Worm (Caenorhabditis elegans) whole organism, mixed stage, embryonic: ENCODE data around the gene F08D12.3.

Experiments
- M03D4.4 ChIP-seq: sonication (generic microtip); optimal IDR thresholded peaks from 2 replicates; lab custom pipeline; 2017; ENCODE audit warnings: mild to moderate bottlenecking, missing genetic modification characterization, missing compliant biosample characterization
- bed-3 ChIP-seq: fragments of 200-800 bp; sonication (Bioruptor generic); optimal IDR thresholded peaks from 3 replicates; lab custom pipeline; 2018; ENCODE audit warnings: mild to moderate bottlenecking, missing genetic modification characterization, moderate library complexity, missing compliant biosample characterization
- blmp-1 ChIP-seq: fragments of 150-350 bp; optimal IDR thresholded peaks from 2 replicates; lab custom pipeline; 2014; ENCODE audit warnings: missing biosample characterization, missing genetic modification characterization
- ceh-39 ChIP-seq: fragments of 150-350 bp; optimal IDR thresholded peaks from 2 replicates; lab custom pipeline; 2014; ENCODE audit warnings: missing biosample characterization, missing genetic modification characterization
- ceh-43 ChIP-seq: fragments of 200-800 bp; sonication (Bioruptor generic); optimal IDR thresholded peaks from 2 replicates; lab custom pipeline; 2018; ENCODE audit warnings: mild to moderate bottlenecking, missing genetic modification characterization, moderate library complexity, missing compliant biosample characterization
- ceh-83 ChIP-seq: fragments of 200-800 bp; sonication (Bioruptor generic); optimal IDR thresholded peaks from 2 replicates; lab custom pipeline; 2018; ENCODE audit warnings: mild to moderate bottlenecking, missing genetic modification characterization, missing compliant biosample characterization
- ces-1 ChIP-seq: fragments of 150-350 bp; optimal IDR thresholded peaks from 2 replicates; lab custom pipeline; 2014; ENCODE audit warnings: missing biosample characterization, missing genetic modification reagents, missing genetic modification characterization
- cnd-1 ChIP-seq: fragments of 200-800 bp; sonication (Bioruptor generic); optimal IDR thresholded peaks from 2 replicates; lab custom pipeline; 2018; ENCODE audit warnings: mild to moderate bottlenecking, missing genetic modification characterization, missing compliant biosample characterization
- drap-1 ChIP-seq: fragments of 200-800 bp; sonication (Bioruptor generic); optimal IDR thresholded peaks from 3 replicates; lab custom pipeline; 2018; ENCODE audit warnings: mild to moderate bottlenecking, missing genetic modification characterization, missing compliant biosample characterization
- elt-1 ChIP-seq: sonication (generic microtip); optimal IDR thresholded peaks from 2 replicates; lab custom pipeline; 2017; ENCODE audit warnings: missing genetic modification characterization, mild to moderate bottlenecking, missing compliant biosample characterization, antibody characterized with exemption, moderate library complexity, borderline replicate concordance; ENCODE audit not compliant: insufficient read depth
- elt-3 ChIP-seq: fragments of 150-350 bp; optimal IDR thresholded peaks from 2 replicates; lab custom pipeline; 2014; ENCODE audit warnings: missing biosample characterization, missing genetic modification characterization
- flh-1 ChIP-seq: fragments of 200-800 bp; sonication (Bioruptor generic); optimal IDR thresholded peaks from 2 replicates; lab custom pipeline; 2018; ENCODE audit warnings: mild to moderate bottlenecking, missing genetic modification characterization, moderate library complexity, missing compliant biosample characterization
- ham-2 ChIP-seq: fragments of 200-800 bp; sonication (Bioruptor generic); optimal IDR thresholded peaks from 2 replicates; lab custom pipeline; 2018; ENCODE audit warnings: mild to moderate bottlenecking, missing genetic modification characterization, missing compliant biosample characterization
- hlh-1 ChIP-seq: fragments of 150-350 bp; optimal IDR thresholded peaks from 2 replicates; lab custom pipeline; 2014; ENCODE audit warnings: missing biosample characterization, missing genetic modification reagents, missing genetic modification characterization
- lin-13 ChIP-seq: fragments of 150-350 bp; optimal IDR thresholded peaks from 2 replicates; lab custom pipeline; 2014; ENCODE audit warnings: missing biosample characterization, missing genetic modification characterization
- lin-32 ChIP-seq: fragments of 200-800 bp; sonication (Bioruptor generic); optimal IDR thresholded peaks from 2 replicates; lab custom pipeline; 2018; ENCODE audit warnings: mild to moderate bottlenecking, missing genetic modification characterization, missing compliant biosample characterization
- lsy-2 ChIP-seq: fragments of 150-350 bp; optimal IDR thresholded peaks from 2 replicates; lab custom pipeline; 2014; ENCODE audit warnings: missing biosample characterization, missing genetic modification characterization
- mab-5 ChIP-seq: fragments of 150-350 bp; optimal IDR thresholded peaks from 2 replicates; lab custom pipeline; 2014; ENCODE audit warnings: missing biosample characterization, missing genetic modification characterization
- mep-1 ChIP-seq: fragments of 150-350 bp; optimal IDR thresholded peaks from 2 replicates; lab custom pipeline; 2017; ENCODE audit warnings: missing biosample characterization, missing genetic modification reagents, missing genetic modification characterization, inconsistent platforms
- mls-2 ChIP-seq: sonication (generic microtip); optimal IDR thresholded peaks from 2 replicates; lab custom pipeline; 2016; ENCODE audit warnings: mild to moderate bottlenecking, missing genetic modification characterization, moderate library complexity, missing compliant biosample characterization
- nhr-12 ChIP-seq: fragments of 150-350 bp; optimal IDR thresholded peaks from 2 replicates; lab custom pipeline; 2014; ENCODE audit warnings: missing biosample characterization, missing genetic modification characterization
- nhr-2 ChIP-seq: fragments of 150-350 bp; optimal IDR thresholded peaks from 2 replicates; lab custom pipeline; 2014; ENCODE audit warnings: missing biosample characterization, missing genetic modification characterization
- nhr-237 ChIP-seq: fragments of 150-350 bp; optimal IDR thresholded peaks from 2 replicates; lab custom pipeline; 2014; ENCODE audit warnings: missing biosample characterization, missing genetic modification characterization
- nhr-28 ChIP-seq: fragments of 150-350 bp; optimal IDR thresholded peaks from 2 replicates; lab custom pipeline; 2014; ENCODE audit warnings: missing biosample characterization, missing genetic modification characterization
- nhr-76 ChIP-seq: sonication (generic microtip); optimal IDR thresholded peaks from 2 replicates; lab custom pipeline; 2017; ENCODE audit warnings: missing biosample characterization, missing genetic modification characterization
- pha-4 ChIP-seq: fragments of 150-350 bp; optimal IDR thresholded peaks from 2 replicates; lab custom pipeline; 2018; ENCODE audit warnings: missing biosample characterization, missing genetic modification reagents, missing genetic modification characterization
- sem-2 ChIP-seq: fragments of 200-800 bp; sonication (Bioruptor generic); optimal IDR thresholded peaks from 2 replicates; lab custom pipeline; 2018; ENCODE audit warnings: mild to moderate bottlenecking, missing genetic modification characterization, missing compliant biosample characterization
- snpc-4 ChIP-seq: fragments of 150-350 bp; optimal IDR thresholded peaks from 2 replicates; lab custom pipeline; 2014; ENCODE audit warnings: missing biosample characterization, missing genetic modification characterization
- sptf-1 ChIP-seq: sonication (generic microtip); optimal IDR thresholded peaks from 2 replicates; lab custom pipeline; 2017; ENCODE audit warnings: mild to moderate bottlenecking, missing genetic modification characterization, moderate library complexity, missing compliant biosample characterization
- tbx-8 ChIP-seq: fragments of 200-800 bp; sonication (Bioruptor generic); optimal IDR thresholded peaks from 2 replicates; lab custom pipeline; 2018; ENCODE audit warnings: mild to moderate bottlenecking, missing genetic modification characterization, moderate library complexity, missing compliant biosample characterization
- unc-120 ChIP-seq: sonication (generic microtip); optimal IDR thresholded peaks from 2 replicates; lab custom pipeline; 2017; ENCODE audit warnings: missing genetic modification characterization, missing compliant biosample characterization; ENCODE audit not compliant: poor library complexity, severe bottlenecking
- unc-39 ChIP-seq: fragments of 150-350 bp; optimal IDR thresholded peaks from 2 replicates; lab custom pipeline; 2014; ENCODE audit warnings: missing biosample characterization, missing genetic modification characterization
- unc-62 ChIP-seq: fragments of 150-350 bp; optimal IDR thresholded peaks from 2 replicates; lab custom pipeline; 2014; ENCODE audit warnings: missing biosample characterization, missing genetic modification reagents, missing genetic modification characterization
- zip-8 ChIP-seq: fragments of 150-350 bp; optimal IDR thresholded peaks from 2 replicates; lab custom pipeline; 2014; ENCODE audit warnings: missing biosample characterization, missing genetic modification characterization
- ztf-11 ChIP-seq: fragments of 150-350 bp; optimal IDR thresholded peaks from 2 replicates; lab custom pipeline; 2014; ENCODE audit warnings: missing biosample characterization, missing genetic modification characterization

The F08D12.3 gene

DNA sequence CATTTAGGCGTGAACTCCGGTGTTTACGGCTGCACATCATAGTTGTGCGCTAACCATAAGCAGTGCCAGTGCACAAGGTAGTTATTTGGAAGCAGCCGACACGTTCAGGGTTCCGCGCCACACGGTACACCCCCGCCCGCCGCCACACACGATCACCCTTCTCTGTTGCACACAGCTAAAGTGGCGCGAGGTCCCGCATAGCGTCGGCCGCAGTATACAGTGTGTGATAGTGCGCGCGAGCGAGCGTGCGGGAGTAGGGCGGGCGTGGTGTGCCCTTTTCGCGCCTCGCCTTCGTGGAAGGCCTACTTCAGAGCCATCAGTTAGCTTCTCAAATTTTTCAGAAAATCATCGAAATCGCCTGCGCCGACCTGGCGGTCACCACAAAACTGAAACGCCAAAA is 42.4 kb upstream of the F08D12.3 start:
- TF ChIP-seq nhr-12 (tag; lab: Kevin White, UChicago) (no peak), nhr-28 (tag; lab: Kevin White, UChicago) (no peak), elt-3 (tag; lab: Kevin White, UChicago) (no peak), zip-8 (tag; lab: Kevin White, UChicago) (no peak), flh-1 (GFP tag; lab: Kevin White, UChicago) (no peak), ztf-11 (tag; lab: Kevin White, UChicago) (no peak), lsy-2 (no peak), cnd-1 (no peak), unc-120 (tag; lab: Kevin White, UChicago) (no peak), mls-2 (tag; lab: Kevin White, UChicago) (no peak), tbx-8 (GFP tag; lab: Kevin White, UChicago) (no peak)

- no peak for TF ChIP-seq drap-1 (GFP tag; lab: Kevin White, UChicago)
Measured at ce11 chrII:2739619-2740018, 39.7 kb upstream of the F08D12.3 start, which contains the start of gene T05A8.6. Gene T05A8.6 (minus strand): TSS chrII:2739719.

ce11 chrII:2741405-2741804 is 37.9 kb upstream of the F08D12.3 start:
- TF ChIP-seq tbx-8 (GFP tag; lab: Kevin White, UChicago) (no peak), snpc-4 (no peak), pha-4 (tag; lab: Kevin White, UChicago) (no peak), nhr-76 (no peak), ceh-83 (GFP tag; lab: Kevin White, UChicago) (no peak), hlh-1 (tag; lab: Kevin White, UChicago) (no peak), bed-3 (GFP tag; lab: Kevin White, UChicago) (no peak), mep-1 (tag; lab: Kevin White, UChicago) (no peak), mab-5 (tag; lab: Kevin White, UChicago) (no peak), unc-39 (no peak), ham-2 (GFP tag; lab: Kevin White, UChicago) (no peak), nhr-28 (tag; lab: Kevin White, UChicago) (no peak), ceh-39 (tag; lab: Kevin White, UChicago) (no peak), lin-13 (no peak), nhr-237 (tag; lab: Kevin White, UChicago) (no peak), ces-1 (no peak), drap-1 (GFP tag; lab: Kevin White, UChicago) (no peak), cnd-1 (no peak), nhr-2 (tag; lab: Kevin White, UChicago) (no peak), ztf-11 (tag; lab: Kevin White, UChicago) (no peak)

DNA sequence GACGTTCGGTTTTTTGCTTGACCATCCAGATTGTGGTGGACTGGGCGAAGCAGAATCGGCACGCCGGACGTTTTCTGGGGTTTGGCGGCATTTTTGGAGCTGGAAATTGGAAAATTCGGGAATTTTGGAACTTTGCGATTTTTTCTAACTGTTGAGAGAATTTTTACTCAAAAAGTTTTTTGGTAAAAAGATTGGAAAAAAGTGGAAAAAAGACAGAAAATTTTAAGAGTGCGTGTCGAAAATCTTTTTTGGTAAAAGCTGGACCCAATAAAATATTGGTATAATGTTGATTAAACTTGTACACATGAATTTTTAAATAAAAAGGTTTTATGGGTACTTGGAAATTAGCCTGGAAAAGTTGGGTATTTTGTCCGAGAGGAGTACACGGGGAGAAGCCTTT is 37.1 kb upstream of the F08D12.3 start, which contains the start of gene T05A8.7:
T05A8.7 (minus strand) TSS at position 101 of the 400 bp plus-strand sequence.
- TF ChIP-seq unc-120 (tag; lab: Kevin White, UChicago) = no peak
- TF ChIP-seq bed-3 (GFP tag; lab: Kevin White, UChicago) = no peak
- TF ChIP-seq ceh-39 (tag; lab: Kevin White, UChicago) = no peak
- TF ChIP-seq lsy-2 = no peak
- TF ChIP-seq hlh-1 (tag; lab: Kevin White, UChicago) = no peak
- TF ChIP-seq sem-2 = no peak
- TF ChIP-seq lin-13 = no peak
- TF ChIP-seq ces-1 = no peak
- TF ChIP-seq drap-1 (GFP tag; lab: Kevin White, UChicago) = no peak
- TF ChIP-seq nhr-28 (tag; lab: Kevin White, UChicago) = no peak
- TF ChIP-seq cnd-1 = no peak
- no peak for TF ChIP-seq mep-1 (tag; lab: Kevin White, UChicago)

ce11 chrII:2747956-2748621 is 31.3 kb upstream of the F08D12.3 start:
- TF ChIP-seq lin-32 (GFP tag; lab: Kevin White, UChicago) (no peak), ces-1 (peak; percentile 80), tbx-8 (GFP tag; lab: Kevin White, UChicago) (no peak), M03D4.4 (tag; lab: Kevin White, UChicago) (no peak), unc-39 (no peak), blmp-1 (tag; lab: Kevin White, UChicago) (no peak), sptf-1 (no peak), ceh-83 (GFP tag; lab: Kevin White, UChicago) (no peak), zip-8 (tag; lab: Kevin White, UChicago) (no peak), unc-120 (tag; lab: Kevin White, UChicago) (no peak), ztf-11 (tag; lab: Kevin White, UChicago) (no peak), drap-1 (GFP tag; lab: Kevin White, UChicago) (no peak), ceh-39 (tag; lab: Kevin White, UChicago) (no peak), nhr-12 (tag; lab: Kevin White, UChicago) (no peak), ceh-43 (GFP tag; lab: Kevin White, UChicago) (no peak), unc-62 (GFP tag; lab: Kevin White, UChicago) (peak; percentile 73), elt-1 (tag; lab: Kevin White, UChicago) (no peak), bed-3 (GFP tag; lab: Kevin White, UChicago) (no peak), snpc-4 (no peak), mep-1 (tag; lab: Kevin White, UChicago) (peak; percentile 48)
- TF ChIP-seq, all 35 proteins: peak for 3
